Worm (Caenorhabditis elegans) whole organism, L3 larva: ENCODE measurements around the gene gdi-1.

Experiments
- R02D3.7 ChIP-seq: fragments of 150-350 bp; optimal IDR thresholded peaks from 2 replicates; lab custom pipeline; 2014; ENCODE audit warnings: missing biosample characterization, missing genetic modification characterization
- ZK546.5 ChIP-seq: sonication (generic microtip); optimal IDR thresholded peaks from 2 replicates; lab custom pipeline; 2017; ENCODE audit warnings: missing biosample characterization, missing genetic modification characterization
- aly-2 ChIP-seq: fragments of 150-350 bp; optimal IDR thresholded peaks from 2 replicates; lab custom pipeline; 2014; ENCODE audit warnings: missing biosample characterization, missing genetic modification characterization
- ama-1 ChIP-seq: fragments of 150-350 bp; optimal IDR thresholded peaks from 2 replicates; lab custom pipeline; 2018
- ceh-16 ChIP-seq: sonication (generic microtip); optimal IDR thresholded peaks from 2 replicates; lab custom pipeline; 2017; ENCODE audit warnings: missing biosample characterization, missing genetic modification characterization
- ceh-82 ChIP-seq: fragments of 150-350 bp; optimal IDR thresholded peaks from 2 replicates; lab custom pipeline; 2014; ENCODE audit warnings: missing biosample characterization, missing genetic modification characterization
- egl-27 ChIP-seq: sonication (generic microtip); optimal IDR thresholded peaks from 4 replicates; lab custom pipeline; 2017; ENCODE audit warnings: missing biosample characterization, missing genetic modification reagents, missing genetic modification characterization
- elt-1 ChIP-seq: fragments of 150-350 bp; optimal IDR thresholded peaks from 2 replicates; lab custom pipeline; 2014; ENCODE audit warnings: missing biosample characterization, missing genetic modification characterization
- eor-1 ChIP-seq, 2 experiments: fragments of 150-350 bp; optimal IDR thresholded peaks; 2 replicates each; lab custom pipeline; 2014 to 2018; ENCODE audit warnings: missing biosample characterization in 2 of 2, missing genetic modification characterization in 2 of 2
- fkh-2 ChIP-seq: fragments of 150-350 bp; optimal IDR thresholded peaks from 2 replicates; lab custom pipeline; 2014; ENCODE audit warnings: missing biosample characterization, missing genetic modification reagents, missing genetic modification characterization
- fos-1 ChIP-seq: fragments of 150-350 bp; optimal IDR thresholded peaks from 2 replicates; lab custom pipeline; 2014; ENCODE audit warnings: missing biosample characterization, missing genetic modification characterization
- hmg-11 ChIP-seq: sonication (generic microtip); optimal IDR thresholded peaks from 2 replicates; lab custom pipeline; 2016; ENCODE audit warnings: missing genetic modification characterization, missing compliant biosample characterization
- jun-1 ChIP-seq: fragments of 150-350 bp; optimal IDR thresholded peaks from 2 replicates; lab custom pipeline; 2014; ENCODE audit warnings: missing biosample characterization, missing genetic modification reagents, missing genetic modification characterization
- lin-39 ChIP-seq: fragments of 150-350 bp; optimal IDR thresholded peaks from 2 replicates; lab custom pipeline; 2018; ENCODE audit warnings: missing biosample characterization, missing genetic modification reagents, missing genetic modification characterization
- lsy-12 ChIP-seq: sonication (generic microtip); optimal IDR thresholded peaks from 2 replicates; lab custom pipeline; 2016; ENCODE audit warnings: mild to moderate bottlenecking, missing genetic modification characterization, missing compliant biosample characterization
- nfya-1 ChIP-seq: sonication (generic microtip); optimal IDR thresholded peaks from 2 replicates; lab custom pipeline; 2017; ENCODE audit warnings: missing genetic modification characterization, mild to moderate bottlenecking, missing compliant biosample characterization, antibody characterized with exemption, moderate library complexity; ENCODE audit not compliant: insufficient read depth
- nhr-12 ChIP-seq: fragments of 150-350 bp; optimal IDR thresholded peaks from 2 replicates; lab custom pipeline; 2014; ENCODE audit warnings: missing biosample characterization, missing genetic modification characterization
- nhr-237 ChIP-seq: fragments of 150-350 bp; optimal IDR thresholded peaks from 2 replicates; lab custom pipeline; 2014; ENCODE audit warnings: missing biosample characterization, missing genetic modification characterization
- nhr-67 ChIP-seq: fragments of 150-350 bp; optimal IDR thresholded peaks from 2 replicates; lab custom pipeline; 2014; ENCODE audit warnings: missing biosample characterization, missing genetic modification characterization
- skn-1 ChIP-seq: fragments of 150-350 bp; optimal IDR thresholded peaks from 2 replicates; lab custom pipeline; 2014; ENCODE audit warnings: missing biosample characterization, missing genetic modification characterization
- snpc-4 ChIP-seq: fragments of 150-350 bp; optimal IDR thresholded peaks from 2 replicates; lab custom pipeline; 2014; ENCODE audit warnings: missing biosample characterization, missing genetic modification characterization
- unc-39 ChIP-seq: sonication (generic microtip); optimal IDR thresholded peaks from 4 replicates; lab custom pipeline; 2017; ENCODE audit warnings: missing biosample characterization, missing genetic modification characterization
- unc-62 ChIP-seq: fragments of 150-350 bp; sonication (generic microtip); optimal IDR thresholded peaks from 4 replicates; lab custom pipeline; 2014; ENCODE audit warnings: missing biosample characterization, missing genetic modification reagents, missing genetic modification characterization
- ztf-11 ChIP-seq: fragments of 150-350 bp; optimal IDR thresholded peaks from 2 replicates; lab custom pipeline; 2014; ENCODE audit warnings: missing biosample characterization, missing genetic modification characterization
- ztf-4 ChIP-seq: fragments of 150-350 bp; optimal IDR thresholded peaks from 2 replicates; lab custom pipeline; 2014; ENCODE audit warnings: missing biosample characterization, missing genetic modification characterization

The gdi-1 gene

DNA sequence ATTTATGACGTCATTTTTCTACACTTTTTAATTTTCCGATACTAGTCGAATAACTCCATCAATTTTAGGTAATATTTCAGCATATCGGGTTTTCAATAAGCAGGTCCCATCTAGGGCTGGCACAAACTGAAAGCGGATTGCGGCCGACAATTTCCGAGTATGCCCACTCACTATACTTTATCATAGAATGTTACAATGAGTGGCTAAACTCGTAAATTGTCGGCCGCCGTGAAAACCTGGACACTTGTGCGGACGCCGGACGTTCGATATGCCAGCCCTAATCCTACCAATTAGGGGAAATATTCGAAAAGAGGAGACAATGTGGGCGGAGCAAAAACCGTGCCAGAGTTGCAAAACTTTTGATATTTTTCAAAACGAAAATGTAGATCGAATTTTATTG, 33.0 kb downstream of the gdi-1 start:
- TF ChIP-seq fos-1 (tag; lab: Kevin White, UChicago) = no peak
- no peak for TF ChIP-seq jun-1 (tag; lab: Kevin White, UChicago)
- TF ChIP-seq hmg-11 (tag; lab: Kevin White, UChicago) = no peak
- TF ChIP-seq ztf-4 = no peak
- no peak for TF ChIP-seq aly-2
- TF ChIP-seq unc-39 = no peak
- no peak for TF ChIP-seq unc-62 (GFP tag; lab: Kevin White, UChicago)
- TF ChIP-seq egl-27 (tag; lab: Kevin White, UChicago) = no peak
- no peak for TF ChIP-seq ztf-11
- no peak for TF ChIP-seq ama-1 (lab: Kevin White, UChicago)
- no peak for TF ChIP-seq ceh-16 (tag; lab: Kevin White, UChicago)
- no peak for TF ChIP-seq R02D3.7
- no peak for TF ChIP-seq nhr-67 (tag; lab: Kevin White, UChicago)
- TF ChIP-seq elt-1 (tag; lab: Kevin White, UChicago) = no peak
- no peak for TF ChIP-seq nfya-1 (tag; lab: Kevin White, UChicago)
- TF ChIP-seq skn-1 (tag; lab: Kevin White, UChicago) = no peak
- no peak for TF ChIP-seq eor-1 (tag; optimal IDR thresholded peaks at IDR 0.05; lab: Kevin White, UChicago)

DNA sequence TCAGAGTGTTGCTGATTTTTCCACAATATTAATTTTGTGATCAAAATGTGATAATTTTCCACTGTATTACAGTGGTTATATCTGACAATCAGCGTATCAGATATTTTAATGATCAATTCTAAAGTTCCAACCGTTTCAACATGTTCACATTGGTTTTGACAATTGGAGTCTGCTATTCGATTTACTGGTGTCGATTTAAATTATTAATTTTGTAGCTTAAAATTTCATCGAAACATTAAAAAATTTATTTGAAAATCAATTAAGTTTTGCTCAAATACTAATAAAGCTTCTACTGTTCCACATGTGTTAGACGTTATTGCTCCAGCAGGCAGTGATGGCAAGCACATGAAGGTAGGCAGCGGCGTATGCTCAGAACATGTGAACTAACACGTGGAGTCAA, 34.9 kb downstream of the gdi-1 start:
- TF ChIP-seq skn-1 (tag; lab: Kevin White, UChicago) (no peak), fkh-2 (tag; lab: Kevin White, UChicago) (no peak), ceh-82 (tag; lab: Kevin White, UChicago) (no peak), unc-39 (no peak), nhr-237 (tag; lab: Kevin White, UChicago) (no peak), fos-1 (tag; lab: Kevin White, UChicago) (no peak), jun-1 (tag; lab: Kevin White, UChicago) (no peak), lin-39 (tag; lab: Kevin White, UChicago) (no peak)

ce11 chrIV:14754912-14755311, 37.8 kb downstream of the gdi-1 start, which contains the start of gene Y57G11C.499:
Gene Y57G11C.499, minus strand, starts transcription at chrIV:14754934.
- no peak for TF ChIP-seq nhr-237 (tag; lab: Kevin White, UChicago)

DNA sequence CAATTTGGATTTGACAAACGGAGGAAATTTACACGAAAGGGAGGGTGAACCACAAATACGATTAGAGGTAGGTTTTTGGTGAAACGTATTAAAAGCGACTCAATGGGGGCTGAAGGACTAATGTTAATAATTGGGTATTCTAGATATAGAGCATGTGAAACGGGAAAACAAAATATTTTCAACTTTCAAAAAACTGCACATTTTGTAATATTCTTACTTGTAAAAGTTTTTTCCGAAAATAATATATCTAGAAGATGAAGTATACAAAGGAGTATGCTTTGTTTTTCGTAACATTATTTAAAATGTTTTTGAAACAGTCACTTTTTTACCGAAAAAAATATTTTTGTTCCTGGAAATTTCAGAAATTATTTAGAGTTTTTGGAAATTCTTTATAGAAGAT, 50.8 kb downstream of the gdi-1 start:
- TF ChIP-seq ama-1 (lab: Kevin White, UChicago) (no peak), ZK546.5 (tag; lab: Kevin White, UChicago) (no peak), snpc-4 (no peak), lsy-12 (tag; lab: Kevin White, UChicago) (no peak), nhr-12 (tag; lab: Kevin White, UChicago) (no peak)
